Worm (Caenorhabditis elegans): ENCODE results near the gene Y43F8B.18.

DNA sequence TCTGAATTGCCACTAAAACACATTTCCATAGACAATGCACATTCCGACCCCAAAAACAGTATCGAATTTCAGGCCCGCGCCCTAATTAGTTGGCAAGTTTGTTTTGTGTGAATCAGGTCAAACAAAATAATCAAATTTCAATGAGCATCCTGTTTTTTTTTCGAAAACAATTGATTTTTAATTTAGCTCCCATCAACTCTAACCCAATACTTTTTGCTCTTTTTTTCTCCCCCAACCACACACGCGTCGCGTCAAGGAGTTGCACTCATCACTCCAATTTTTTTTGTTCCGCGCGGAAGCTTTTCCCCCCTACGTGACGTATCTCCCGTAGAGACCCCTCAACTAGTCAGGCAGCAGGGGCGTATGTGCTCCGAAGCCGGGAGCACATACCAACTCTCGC is 15.6 kb downstream of the Y43F8B.18 start:
- no peak for TF ChIP-seq ceh-79 (tag; optimal IDR thresholded peaks at IDR 0.05)
- no peak for TF ChIP-seq snpc-3.4 (tag; optimal IDR thresholded peaks at IDR 0.05)
- TF ChIP-seq nhr-27 (tag; optimal IDR thresholded peaks at IDR 0.05) = no peak
- no peak for TF ChIP-seq aptf-2 (GFP tag; conservative IDR thresholded peaks at IDR 0.05)
- TF ChIP-seq fkh-3 (tag; optimal IDR thresholded peaks at IDR 0.05) = no peak
- no peak for TF ChIP-seq snpc-1.1 (tag; optimal IDR thresholded peaks at IDR 0.05; ENCODE audit: insufficient read depth)
- TF ChIP-seq madf-10 (tag; optimal IDR thresholded peaks at IDR 0.05) = no peak

Data from whole organism, young adult.